Worm (Caenorhabditis elegans) whole organism, L2 larva: ENCODE results near the gene rin-1.
A peak's percentile ranks its signal among the peaks of the same experiment; 100 is the strongest.

Source experiments
- F13H6.1 ChIP-seq: sonication (generic microtip); optimal IDR thresholded peaks from 2 replicates; lab custom pipeline; 2016; ENCODE audit warnings: missing genetic modification characterization, missing compliant biosample characterization
- ZK546.5 ChIP-seq: sonication (generic microtip); optimal IDR thresholded peaks from 2 replicates; lab custom pipeline; 2017; ENCODE audit warnings: missing biosample characterization, missing genetic modification characterization
- ama-1 ChIP-seq: fragments of 150-350 bp; optimal IDR thresholded peaks from 2 replicates; lab custom pipeline; 2018; ENCODE audit warnings: inconsistent platforms
- ceh-82 ChIP-seq: fragments of 150-350 bp; optimal IDR thresholded peaks from 2 replicates; lab custom pipeline; 2014; ENCODE audit warnings: missing biosample characterization, missing genetic modification characterization
- egl-27 ChIP-seq: sonication (generic microtip); optimal IDR thresholded peaks from 3 replicates; lab custom pipeline; 2017; ENCODE audit warnings: missing biosample characterization, missing genetic modification reagents, missing genetic modification characterization
- fos-1 ChIP-seq: fragments of 150-350 bp; optimal IDR thresholded peaks from 2 replicates; lab custom pipeline; 2014; ENCODE audit warnings: missing biosample characterization, missing genetic modification characterization
- mdl-1 ChIP-seq, 2 experiments: fragments of 150-350 bp in 1 of 2; sonication (generic microtip) in 1 of 2; optimal IDR thresholded peaks; 2 replicates each; lab custom pipeline; 2017; ENCODE audit warnings: missing biosample characterization in 2 of 2, missing genetic modification characterization in 2 of 2
- nhr-10 ChIP-seq: sonication (generic microtip); optimal IDR thresholded peaks from 2 replicates; lab custom pipeline; 2017; ENCODE audit warnings: missing biosample characterization, missing genetic modification characterization
- nhr-129 ChIP-seq: fragments of 150-350 bp; optimal IDR thresholded peaks from 2 replicates; lab custom pipeline; 2014; ENCODE audit warnings: missing biosample characterization, missing genetic modification characterization
- nhr-237 ChIP-seq: fragments of 150-350 bp; optimal IDR thresholded peaks from 2 replicates; lab custom pipeline; 2014; ENCODE audit warnings: missing biosample characterization, missing genetic modification characterization
- unc-39 ChIP-seq: fragments of 150-350 bp; optimal IDR thresholded peaks from 2 replicates; lab custom pipeline; 2014; ENCODE audit warnings: missing biosample characterization, missing genetic modification characterization
- ztf-11 ChIP-seq: sonication (generic microtip); optimal IDR thresholded peaks from 2 replicates; lab custom pipeline; 2017; ENCODE audit warnings: missing biosample characterization, missing genetic modification characterization

- TF ChIP-seq unc-39 (tag; lab: Kevin White, UChicago) (no peak), fos-1 (tag; lab: Kevin White, UChicago) (no peak), ceh-82 (tag; lab: Kevin White, UChicago) (no peak), ztf-11 (no peak), ama-1 (no peak), nhr-10 (tag; lab: Kevin White, UChicago) (no peak), F13H6.1 (peak; percentile 39), ZK546.5 (tag; lab: Kevin White, UChicago) (no peak), nhr-237 (no peak), nhr-129 (tag; lab: Kevin White, UChicago) (peak; percentile 36), mdl-1 (tag; optimal IDR thresholded peaks at IDR 0.05; lab: Kevin White, UChicago) (peak in 1 of 2 experiments; percentile 44), egl-27 (tag; lab: Kevin White, UChicago) (no peak)
Measured at ce11 chrV:14833219-14833618, 17.8 kb upstream of the rin-1 start.
